Worm (Caenorhabditis elegans) whole organism, early embryonic: ENCODE results near the gene far-3.

Experiments used
- ama-1 ChIP-seq: fragments of 150-350 bp; optimal IDR thresholded peaks from 2 replicates; lab custom pipeline; 2014
- ets-7 ChIP-seq: sonication (generic microtip); optimal IDR thresholded peaks from 2 replicates; lab custom pipeline; 2016; ENCODE audit warnings: missing genotype, missing genetic modification characterization, missing compliant biosample characterization
- flt-1 ChIP-seq: fragments of 200-800 bp; sonication (Bioruptor generic); IDR thresholded peaks from 2 replicates; pipeline ENCODE4 v1.3.6; 2022; ENCODE audit warnings: missing genetic modification characterization, missing compliant biosample characterization
- hmbx-1 ChIP-seq: sonication (generic microtip); optimal IDR thresholded peaks from 2 replicates; lab custom pipeline; 2016; ENCODE audit warnings: mild to moderate bottlenecking, missing genetic modification characterization, missing compliant biosample characterization
- pes-1 ChIP-seq: fragments of 200-800 bp; sonication (Bioruptor generic); IDR thresholded peaks from 2 replicates; pipeline ENCODE4 v1.3.6; 2022; ENCODE audit warnings: missing genetic modification reagents, missing genetic modification characterization, missing compliant biosample characterization
- scrt-1 ChIP-seq: fragments of 200-800 bp; sonication (Bioruptor generic); IDR thresholded peaks from 2 replicates; pipeline ENCODE4 v1.3.6; 2022; ENCODE audit warnings: missing genetic modification characterization, missing compliant biosample characterization
- tbx-11 ChIP-seq: fragments of 200-800 bp; sonication (Bioruptor generic); IDR thresholded peaks from 2 replicates; pipeline ENCODE4 v1.3.6; 2022; ENCODE audit warnings: missing genetic modification characterization, missing compliant biosample characterization

DNA sequence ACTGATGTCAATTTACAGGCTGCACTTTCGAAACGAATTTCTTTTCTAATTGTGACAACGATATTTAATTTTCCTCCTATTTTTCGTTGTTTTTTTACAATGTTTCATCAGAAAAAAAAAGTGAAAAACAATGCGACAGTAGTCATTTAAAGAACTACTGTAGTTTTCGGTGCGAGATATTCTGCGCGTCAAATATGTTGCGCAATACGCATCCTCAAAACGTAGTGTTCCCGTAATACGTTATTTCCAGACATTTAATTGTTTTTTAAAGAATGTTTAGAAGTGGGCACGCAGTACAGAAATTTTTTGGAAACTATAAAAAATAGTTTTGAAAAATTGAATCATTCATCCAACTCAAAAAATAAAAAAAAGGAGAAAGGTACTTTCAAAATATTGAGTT lies 23.3 kb downstream of the far-3 start:
- no peak for TF ChIP-seq pes-1
- no peak for TF ChIP-seq tbx-11 (GFP tag; lab: Robert Waterston, UW)
- TF ChIP-seq ama-1 (lab: Kevin White, UChicago), result no peak
- no peak for TF ChIP-seq ets-7
- TF ChIP-seq scrt-1 (GFP tag; lab: Robert Waterston, UW), result no peak
- TF ChIP-seq hmbx-1 (tag; lab: Kevin White, UChicago), result no peak
- TF ChIP-seq flt-1, result no peak
